Worm (Caenorhabditis elegans) whole organism, mixed stage, embryonic: ENCODE results near the gene F14D7.1.

Source experiments
- M03D4.4 ChIP-seq: sonication (generic microtip); optimal IDR thresholded peaks from 2 replicates; lab custom pipeline; 2017; ENCODE audit warnings: mild to moderate bottlenecking, missing genetic modification characterization, missing compliant biosample characterization
- bed-3 ChIP-seq: fragments of 200-800 bp; sonication (Bioruptor generic); optimal IDR thresholded peaks from 3 replicates; lab custom pipeline; 2018; ENCODE audit warnings: mild to moderate bottlenecking, missing genetic modification characterization, moderate library complexity, missing compliant biosample characterization
- blmp-1 ChIP-seq: fragments of 150-350 bp; optimal IDR thresholded peaks from 2 replicates; lab custom pipeline; 2014; ENCODE audit warnings: missing biosample characterization, missing genetic modification characterization
- ceh-43 ChIP-seq: fragments of 200-800 bp; sonication (Bioruptor generic); optimal IDR thresholded peaks from 2 replicates; lab custom pipeline; 2018; ENCODE audit warnings: mild to moderate bottlenecking, missing genetic modification characterization, moderate library complexity, missing compliant biosample characterization
- ceh-83 ChIP-seq: fragments of 200-800 bp; sonication (Bioruptor generic); optimal IDR thresholded peaks from 2 replicates; lab custom pipeline; 2018; ENCODE audit warnings: mild to moderate bottlenecking, missing genetic modification characterization, missing compliant biosample characterization
- ces-1 ChIP-seq: fragments of 150-350 bp; optimal IDR thresholded peaks from 2 replicates; lab custom pipeline; 2014; ENCODE audit warnings: missing biosample characterization, missing genetic modification reagents, missing genetic modification characterization
- cnd-1 ChIP-seq: fragments of 200-800 bp; sonication (Bioruptor generic); optimal IDR thresholded peaks from 2 replicates; lab custom pipeline; 2018; ENCODE audit warnings: mild to moderate bottlenecking, missing genetic modification characterization, missing compliant biosample characterization
- drap-1 ChIP-seq: fragments of 200-800 bp; sonication (Bioruptor generic); optimal IDR thresholded peaks from 3 replicates; lab custom pipeline; 2018; ENCODE audit warnings: mild to moderate bottlenecking, missing genetic modification characterization, missing compliant biosample characterization
- elt-1 ChIP-seq: sonication (generic microtip); optimal IDR thresholded peaks from 2 replicates; lab custom pipeline; 2017; ENCODE audit warnings: missing genetic modification characterization, mild to moderate bottlenecking, missing compliant biosample characterization, antibody characterized with exemption, moderate library complexity, borderline replicate concordance; ENCODE audit not compliant: insufficient read depth
- flh-1 ChIP-seq: fragments of 200-800 bp; sonication (Bioruptor generic); optimal IDR thresholded peaks from 2 replicates; lab custom pipeline; 2018; ENCODE audit warnings: mild to moderate bottlenecking, missing genetic modification characterization, moderate library complexity, missing compliant biosample characterization
- ham-2 ChIP-seq: fragments of 200-800 bp; sonication (Bioruptor generic); optimal IDR thresholded peaks from 2 replicates; lab custom pipeline; 2018; ENCODE audit warnings: mild to moderate bottlenecking, missing genetic modification characterization, missing compliant biosample characterization
- hlh-1 ChIP-seq: fragments of 150-350 bp; optimal IDR thresholded peaks from 2 replicates; lab custom pipeline; 2014; ENCODE audit warnings: missing biosample characterization, missing genetic modification reagents, missing genetic modification characterization
- lin-13 ChIP-seq: fragments of 150-350 bp; optimal IDR thresholded peaks from 2 replicates; lab custom pipeline; 2014; ENCODE audit warnings: missing biosample characterization, missing genetic modification characterization
- lin-32 ChIP-seq: fragments of 200-800 bp; sonication (Bioruptor generic); optimal IDR thresholded peaks from 2 replicates; lab custom pipeline; 2018; ENCODE audit warnings: mild to moderate bottlenecking, missing genetic modification characterization, missing compliant biosample characterization
- lsy-2 ChIP-seq: fragments of 150-350 bp; optimal IDR thresholded peaks from 2 replicates; lab custom pipeline; 2014; ENCODE audit warnings: missing biosample characterization, missing genetic modification characterization
- mab-5 ChIP-seq: fragments of 150-350 bp; optimal IDR thresholded peaks from 2 replicates; lab custom pipeline; 2014; ENCODE audit warnings: missing biosample characterization, missing genetic modification characterization
- mep-1 ChIP-seq: fragments of 150-350 bp; optimal IDR thresholded peaks from 2 replicates; lab custom pipeline; 2017; ENCODE audit warnings: missing biosample characterization, missing genetic modification reagents, missing genetic modification characterization, inconsistent platforms
- mls-2 ChIP-seq: sonication (generic microtip); optimal IDR thresholded peaks from 2 replicates; lab custom pipeline; 2016; ENCODE audit warnings: mild to moderate bottlenecking, missing genetic modification characterization, moderate library complexity, missing compliant biosample characterization
- nhr-12 ChIP-seq: fragments of 150-350 bp; optimal IDR thresholded peaks from 2 replicates; lab custom pipeline; 2014; ENCODE audit warnings: missing biosample characterization, missing genetic modification characterization
- nhr-2 ChIP-seq: fragments of 150-350 bp; optimal IDR thresholded peaks from 2 replicates; lab custom pipeline; 2014; ENCODE audit warnings: missing biosample characterization, missing genetic modification characterization
- nhr-237 ChIP-seq: fragments of 150-350 bp; optimal IDR thresholded peaks from 2 replicates; lab custom pipeline; 2014; ENCODE audit warnings: missing biosample characterization, missing genetic modification characterization
- nhr-28 ChIP-seq: fragments of 150-350 bp; optimal IDR thresholded peaks from 2 replicates; lab custom pipeline; 2014; ENCODE audit warnings: missing biosample characterization, missing genetic modification characterization
- nhr-76 ChIP-seq: sonication (generic microtip); optimal IDR thresholded peaks from 2 replicates; lab custom pipeline; 2017; ENCODE audit warnings: missing biosample characterization, missing genetic modification characterization
- sem-2 ChIP-seq: fragments of 200-800 bp; sonication (Bioruptor generic); optimal IDR thresholded peaks from 2 replicates; lab custom pipeline; 2018; ENCODE audit warnings: mild to moderate bottlenecking, missing genetic modification characterization, missing compliant biosample characterization
- snpc-4 ChIP-seq: fragments of 150-350 bp; optimal IDR thresholded peaks from 2 replicates; lab custom pipeline; 2014; ENCODE audit warnings: missing biosample characterization, missing genetic modification characterization
- sptf-1 ChIP-seq: sonication (generic microtip); optimal IDR thresholded peaks from 2 replicates; lab custom pipeline; 2017; ENCODE audit warnings: mild to moderate bottlenecking, missing genetic modification characterization, moderate library complexity, missing compliant biosample characterization
- tbx-8 ChIP-seq: fragments of 200-800 bp; sonication (Bioruptor generic); optimal IDR thresholded peaks from 2 replicates; lab custom pipeline; 2018; ENCODE audit warnings: mild to moderate bottlenecking, missing genetic modification characterization, moderate library complexity, missing compliant biosample characterization
- unc-39 ChIP-seq: fragments of 150-350 bp; optimal IDR thresholded peaks from 2 replicates; lab custom pipeline; 2014; ENCODE audit warnings: missing biosample characterization, missing genetic modification characterization
- unc-62 ChIP-seq: fragments of 150-350 bp; optimal IDR thresholded peaks from 2 replicates; lab custom pipeline; 2014; ENCODE audit warnings: missing biosample characterization, missing genetic modification reagents, missing genetic modification characterization
- zip-8 ChIP-seq: fragments of 150-350 bp; optimal IDR thresholded peaks from 2 replicates; lab custom pipeline; 2014; ENCODE audit warnings: missing biosample characterization, missing genetic modification characterization
- ztf-11 ChIP-seq: fragments of 150-350 bp; optimal IDR thresholded peaks from 2 replicates; lab custom pipeline; 2014; ENCODE audit warnings: missing biosample characterization, missing genetic modification characterization

F14D7.1 gene

ce11 chrV:14252025-14252424, 37.2 kb downstream of the F14D7.1 start, which contains the start of gene K02E11.5:
Gene K02E11.5 (plus strand): TSS chrV:14252325.
- no peak for TF ChIP-seq ceh-43 (GFP tag; lab: Kevin White, UChicago)
- no peak for TF ChIP-seq lsy-2
- TF ChIP-seq sptf-1 (tag; lab: Kevin White, UChicago): no peak
- no peak for TF ChIP-seq hlh-1
- TF ChIP-seq unc-62 (GFP tag; lab: Kevin White, UChicago): no peak
- TF ChIP-seq nhr-76 (tag; lab: Kevin White, UChicago): no peak
- no peak for TF ChIP-seq nhr-12 (tag; lab: Kevin White, UChicago)
- TF ChIP-seq cnd-1 (tag; lab: Kevin White, UChicago): no peak
- no peak for TF ChIP-seq mls-2 (tag; lab: Kevin White, UChicago)
- TF ChIP-seq lin-32 (GFP tag; lab: Kevin White, UChicago): no peak
- TF ChIP-seq nhr-237: no peak
- no peak for TF ChIP-seq elt-1 (tag; lab: Kevin White, UChicago)
- TF ChIP-seq lin-13 (tag; lab: Kevin White, UChicago): no peak
- no peak for TF ChIP-seq ham-2 (GFP tag; lab: Kevin White, UChicago)

- no peak for TF ChIP-seq cnd-1 (tag; lab: Kevin White, UChicago)
- TF ChIP-seq, all 35 proteins: peak for 0
Observed at ce11 chrV:14248654-14249053, 40.6 kb downstream of the F14D7.1 start, which contains the start of gene K02E11.6. Gene K02E11.6 (plus strand): TSS chrV:14248802.

- TF ChIP-seq blmp-1 (tag; lab: Kevin White, UChicago): no peak
- TF ChIP-seq lin-13 (tag; lab: Kevin White, UChicago): no peak
- no peak for TF ChIP-seq lsy-2
- no peak for TF ChIP-seq unc-62 (GFP tag; lab: Kevin White, UChicago)
- TF ChIP-seq ceh-83 (GFP tag; lab: Kevin White, UChicago): no peak
- TF ChIP-seq flh-1 (GFP tag; lab: Kevin White, UChicago): no peak
Observed at ce11 chrV:14248025-14248424, 41.2 kb downstream of the F14D7.1 start, which contains the start of gene K02E11.4. Gene K02E11.4 (minus strand): TSS chrV:14248125.

- no peak for TF ChIP-seq nhr-237
- TF ChIP-seq blmp-1 (tag; lab: Kevin White, UChicago): no peak
- no peak for TF ChIP-seq mab-5 (tag; lab: Kevin White, UChicago)
- TF ChIP-seq drap-1: no peak
- TF ChIP-seq hlh-1: no peak
- no peak for TF ChIP-seq ham-2 (GFP tag; lab: Kevin White, UChicago)
- no peak for TF ChIP-seq cnd-1 (tag; lab: Kevin White, UChicago)
- TF ChIP-seq M03D4.4 (tag; lab: Kevin White, UChicago): no peak
- no peak for TF ChIP-seq lin-13 (tag; lab: Kevin White, UChicago)
- no peak for TF ChIP-seq ces-1 (GFP tag; lab: Kevin White, UChicago)
- TF ChIP-seq lsy-2: no peak
- TF ChIP-seq flh-1 (GFP tag; lab: Kevin White, UChicago): no peak
- no peak for TF ChIP-seq ceh-83 (GFP tag; lab: Kevin White, UChicago)
- TF ChIP-seq nhr-2 (tag; lab: Kevin White, UChicago): no peak
- no peak for TF ChIP-seq lin-32 (GFP tag; lab: Kevin White, UChicago)
- no peak for TF ChIP-seq unc-62 (GFP tag; lab: Kevin White, UChicago)
- TF ChIP-seq tbx-8: no peak
- TF ChIP-seq ceh-43 (GFP tag; lab: Kevin White, UChicago): no peak
- TF ChIP-seq sem-2: no peak
Observed at ce11 chrV:14246761-14247160, 42.5 kb downstream of the F14D7.1 start, which contains the start of gene K02E11.3. Gene K02E11.3 (minus strand): TSS chrV:14246861.

- TF ChIP-seq lsy-2: no peak
- TF ChIP-seq zip-8 (tag; lab: Kevin White, UChicago): no peak
- TF ChIP-seq, all 35 proteins: peak for 0
Observed at ce11 chrV:14243904-14244303, 45.4 kb downstream of the F14D7.1 start, which contains the start of gene sre-7. Gene sre-7 (plus strand): TSS chrV:14244204.

- TF ChIP-seq sem-2 (no peak), elt-1 (tag; lab: Kevin White, UChicago) (no peak), lin-32 (GFP tag; lab: Kevin White, UChicago) (no peak), snpc-4 (no peak), ztf-11 (no peak), mls-2 (tag; lab: Kevin White, UChicago) (no peak), ceh-83 (GFP tag; lab: Kevin White, UChicago) (no peak), nhr-28 (tag; lab: Kevin White, UChicago) (no peak), lin-13 (tag; lab: Kevin White, UChicago) (no peak), nhr-2 (tag; lab: Kevin White, UChicago) (no peak), unc-39 (tag; lab: Kevin White, UChicago) (no peak), zip-8 (tag; lab: Kevin White, UChicago) (no peak), lsy-2 (no peak), nhr-76 (tag; lab: Kevin White, UChicago) (no peak), bed-3 (no peak), mep-1 (no peak), ham-2 (GFP tag; lab: Kevin White, UChicago) (no peak), mab-5 (tag; lab: Kevin White, UChicago) (no peak), drap-1 (no peak)
Observed at ce11 chrV:14240694-14241201, 48.5 kb downstream of the F14D7.1 start, which contains the start of gene K02E11.10. Gene K02E11.10 (minus strand): TSS chrV:14241151.
